Fruit fly (Drosophila melanogaster) whole organism, embryonic: ENCODE data around the gene CG1824.
A peak's percentile ranks its signal among the peaks of the same experiment; 100 is the strongest.

ENCODE experiments used
- Aef1 ChIP-seq: fragments of 200-800 bp; sonication (Bioruptor generic); IDR thresholded peaks from 3 replicates; pipeline ENCODE4 v1.3.6; 2022; ENCODE audit warnings: missing biosample characterization, missing genetic modification characterization
- Antp ChIP-seq: fragments of 200-800 bp; sonication (Bioruptor generic); optimal IDR thresholded peaks from 3 replicates; lab custom pipeline; 2016; ENCODE audit warnings: missing biosample characterization, missing genetic modification characterization
- Atf6 ChIP-seq: fragments of 200-800 bp; sonication (Bioruptor generic); IDR thresholded peaks from 2 replicates; pipeline ENCODE4 v1.3.6; 2022; ENCODE audit warnings: missing biosample characterization, missing genetic modification characterization
- Blimp-1 ChIP-seq: fragments of 200-800 bp; sonication (Bioruptor generic); optimal IDR thresholded peaks from 3 replicates; lab custom pipeline; 2018; ENCODE audit warnings: missing biosample characterization, missing genetic modification characterization, mild to moderate bottlenecking, moderate library complexity, missing genetic modification reagents
- CG10959 ChIP-seq: fragments of 200-800 bp; sonication (Bioruptor generic); IDR thresholded peaks from 2 replicates; pipeline ENCODE4 v1.3.6; 2022; ENCODE audit warnings: missing biosample characterization, missing genetic modification characterization
- CG11247 ChIP-seq: fragments of 200-800 bp; sonication (Bioruptor generic); IDR thresholded peaks from 2 replicates; pipeline ENCODE4 v1.3.6; 2022; ENCODE audit warnings: missing biosample characterization, missing genetic modification characterization
- CG11398 ChIP-seq: fragments of 200-800 bp; sonication (Bioruptor generic); optimal IDR thresholded peaks from 2 replicates; lab custom pipeline; 2016; ENCODE audit warnings: missing biosample characterization, missing genetic modification characterization
- CG12155 ChIP-seq: fragments of 200-800 bp; sonication (Bioruptor generic); optimal IDR thresholded peaks from 3 replicates; lab custom pipeline; 2016; ENCODE audit warnings: missing biosample characterization, missing genetic modification characterization
- CG14014 ChIP-seq: fragments of 200-800 bp; sonication (Bioruptor generic); IDR thresholded peaks from 2 replicates; pipeline ENCODE4 v1.3.6; 2022; ENCODE audit warnings: missing biosample characterization, missing genetic modification characterization
- CG17186 ChIP-seq: fragments of 200-800 bp; sonication (Bioruptor generic); optimal IDR thresholded peaks from 3 replicates; lab custom pipeline; 2017; ENCODE audit warnings: missing biosample characterization, missing genetic modification reagents, missing genetic modification characterization
- CG17568 ChIP-seq: fragments of 200-800 bp; sonication (Bioruptor generic); optimal IDR thresholded peaks from 2 replicates; lab custom pipeline; 2018; ENCODE audit warnings: missing biosample characterization, mild to moderate bottlenecking, missing genetic modification characterization, moderate library complexity
- CG18011 ChIP-seq: fragments of 200-800 bp; sonication (Bioruptor generic); optimal IDR thresholded peaks from 2 replicates; lab custom pipeline; 2017; ENCODE audit warnings: missing biosample characterization, missing genetic modification characterization, mild to moderate bottlenecking, moderate library complexity, missing genotype
- CG18599 ChIP-seq: fragments of 200-800 bp; sonication (Bioruptor generic); optimal IDR thresholded peaks from 3 replicates; lab custom pipeline; 2017; ENCODE audit warnings: missing biosample characterization, missing genetic modification characterization, mild to moderate bottlenecking, moderate library complexity, missing genetic modification reagents
- CG18619 ChIP-seq: fragments of 200-800 bp; sonication (Bioruptor generic); optimal IDR thresholded peaks from 3 replicates; lab custom pipeline; 2017; ENCODE audit warnings: missing biosample characterization, mild to moderate bottlenecking, missing genetic modification characterization
- CG2889 ChIP-seq: fragments of 200-800 bp; sonication (Bioruptor generic); IDR thresholded peaks from 3 replicates; pipeline ENCODE4 v1.3.6; 2022; ENCODE audit warnings: missing biosample characterization, missing genetic modification characterization
- CG3163 ChIP-seq: fragments of 200-800 bp; sonication (Bioruptor generic); optimal IDR thresholded peaks from 3 replicates; lab custom pipeline; 2016; ENCODE audit warnings: missing biosample characterization, missing genetic modification characterization
- CG32767 ChIP-seq: fragments of 200-800 bp; sonication (Bioruptor generic); IDR thresholded peaks from 2 replicates; pipeline ENCODE4 v1.3.6; 2022; ENCODE audit warnings: missing biosample characterization, missing genetic modification characterization
- CG33557 ChIP-seq: fragments of 200-800 bp; sonication (Bioruptor generic); optimal IDR thresholded peaks from 2 replicates; lab custom pipeline; 2019; ENCODE audit warnings: missing biosample characterization, mild to moderate bottlenecking, missing genetic modification characterization, moderate library complexity
- CG34224 ChIP-seq: fragments of 200-800 bp; sonication (Bioruptor generic); IDR thresholded peaks from 3 replicates; pipeline ENCODE4 v1.3.6; 2022; ENCODE audit warnings: missing biosample characterization, missing genetic modification characterization; ENCODE audit not compliant: partially characterized antibody
- CG43689 ChIP-seq: fragments of 200-800 bp; sonication (Bioruptor generic); IDR thresholded peaks from 2 replicates; pipeline ENCODE4 v1.3.6; 2022; ENCODE audit warnings: missing biosample characterization, missing genetic modification characterization
- CG5953 ChIP-seq: fragments of 200-800 bp; sonication (Bioruptor generic); IDR thresholded peaks from 2 replicates; pipeline ENCODE4 v1.3.6; 2022; ENCODE audit warnings: missing biosample characterization, missing genetic modification characterization
- CG7987 ChIP-seq: fragments of 200-800 bp; sonication (Bioruptor generic); optimal IDR thresholded peaks from 2 replicates; lab custom pipeline; 2018; ENCODE audit warnings: missing biosample characterization, mild to moderate bottlenecking, missing genetic modification characterization, moderate library complexity
- CG8089 ChIP-seq: fragments of 200-800 bp; sonication (Bioruptor generic); optimal IDR thresholded peaks from 3 replicates; lab custom pipeline; 2016; ENCODE audit warnings: missing biosample characterization, missing genetic modification characterization
- CG8281 ChIP-seq: fragments of 200-800 bp; sonication (Bioruptor generic); optimal IDR thresholded peaks from 2 replicates; lab custom pipeline; 2018; ENCODE audit warnings: missing biosample characterization, mild to moderate bottlenecking, missing genetic modification characterization, moderate library complexity
- CG9797 ChIP-seq: fragments of 200-800 bp; sonication (Bioruptor generic); optimal IDR thresholded peaks from 3 replicates; lab custom pipeline; 2018; ENCODE audit warnings: missing biosample characterization, mild to moderate bottlenecking, missing genetic modification characterization
- CG9817 ChIP-seq: fragments of 200-800 bp; sonication (Bioruptor generic); optimal IDR thresholded peaks from 2 replicates; lab custom pipeline; 2018; ENCODE audit warnings: missing biosample characterization, mild to moderate bottlenecking, missing genetic modification characterization, moderate library complexity
- Dbx ChIP-seq: fragments of 200-800 bp; sonication (Bioruptor generic); IDR thresholded peaks from 3 replicates; pipeline ENCODE4 v1.3.6; 2022; ENCODE audit warnings: missing biosample characterization, missing genetic modification characterization
- Hey ChIP-seq: fragments of 200-800 bp; sonication (Bioruptor generic); optimal IDR thresholded peaks from 3 replicates; lab custom pipeline; 2018; ENCODE audit warnings: missing biosample characterization, mild to moderate bottlenecking, missing genetic modification characterization
- HmgD ChIP-seq: fragments of 200-800 bp; sonication (Bioruptor generic); optimal IDR thresholded peaks from 3 replicates; lab custom pipeline; 2016; ENCODE audit warnings: missing biosample characterization, missing genetic modification characterization
- Hr78 ChIP-seq, 2 experiments: fragments of 200-800 bp in 1 of 2; fragments of >200 bp in 1 of 2; sonication (Bioruptor generic) in 1 of 2; optimal IDR thresholded peaks; 2 replicates each; lab custom pipeline; 2017 to 2019; ENCODE audit warnings: missing biosample characterization in 2 of 2, missing genetic modification characterization in 2 of 2, mild to moderate bottlenecking in 1 of 2, moderate library complexity in 1 of 2
- MTF-1 ChIP-seq: fragments of 200-800 bp; sonication (Bioruptor generic); optimal IDR thresholded peaks from 2 replicates; lab custom pipeline; 2018; ENCODE audit warnings: missing biosample characterization, mild to moderate bottlenecking, missing genetic modification characterization, borderline replicate concordance
- Rx ChIP-seq: fragments of 200-800 bp; sonication (Bioruptor generic); IDR thresholded peaks from 2 replicates; pipeline ENCODE4 v1.3.6; 2022; ENCODE audit warnings: missing biosample characterization, missing genetic modification characterization
- Sox102F ChIP-seq: fragments of 200-800 bp; sonication (Bioruptor generic); optimal IDR thresholded peaks from 2 replicates; lab custom pipeline; 2018; ENCODE audit warnings: missing biosample characterization, mild to moderate bottlenecking, missing genetic modification characterization, moderate library complexity
- Ssrp ChIP-seq: fragments of 200-800 bp; sonication (Bioruptor generic); optimal IDR thresholded peaks from 2 replicates; lab custom pipeline; 2018; ENCODE audit warnings: missing biosample characterization, mild to moderate bottlenecking, missing genetic modification characterization, moderate library complexity
- TFAM ChIP-seq: fragments of 200-800 bp; sonication (Bioruptor generic); optimal IDR thresholded peaks from 2 replicates; lab custom pipeline; 2017; ENCODE audit warnings: missing biosample characterization, missing genetic modification characterization, inconsistent platforms
- ap ChIP-seq: fragments of 200-800 bp; sonication (Bioruptor generic); IDR thresholded peaks from 2 replicates; pipeline ENCODE4 v1.3.6; 2022; ENCODE audit warnings: missing biosample characterization, missing genetic modification characterization
- btn ChIP-seq: fragments of 200-800 bp; sonication (Bioruptor generic); optimal IDR thresholded peaks from 2 replicates; lab custom pipeline; 2016; ENCODE audit warnings: missing biosample characterization, missing genetic modification characterization
- dan ChIP-seq: fragments of 200-800 bp; sonication (Bioruptor generic); IDR thresholded peaks from 2 replicates; pipeline ENCODE4 v1.3.6; 2022; ENCODE audit warnings: missing biosample characterization, missing genetic modification characterization
- dati ChIP-seq: fragments of 200-800 bp; sonication (Bioruptor generic); IDR thresholded peaks from 2 replicates; pipeline ENCODE4 v1.3.6; 2022; ENCODE audit warnings: missing biosample characterization, missing genetic modification characterization
- grn ChIP-seq: fragments of 200-800 bp; sonication (Bioruptor generic); optimal IDR thresholded peaks from 3 replicates; lab custom pipeline; 2017; ENCODE audit warnings: missing biosample characterization, missing genetic modification characterization
- kni ChIP-seq: fragments of 200-800 bp; sonication (Bioruptor generic); optimal IDR thresholded peaks from 3 replicates; lab custom pipeline; 2017; ENCODE audit warnings: mild to moderate bottlenecking, missing biosample characterization, missing genetic modification reagents, missing genetic modification characterization
- lilli ChIP-seq: fragments of 200-800 bp; sonication (Bioruptor generic); optimal IDR thresholded peaks from 3 replicates; lab custom pipeline; 2016; ENCODE audit warnings: missing biosample characterization, missing genetic modification characterization
- lola ChIP-seq, 3 experiments: fragments of >200 bp in 2 of 3; fragments of 200-800 bp in 1 of 3; sonication (Bioruptor generic) in 1 of 3; optimal IDR thresholded peaks; 2 replicates each; lab custom pipeline; 2017 to 2019; ENCODE audit warnings: missing biosample characterization in 3 of 3, missing genetic modification characterization in 3 of 3, mild to moderate bottlenecking in 1 of 3, moderate library complexity in 1 of 3
- pan ChIP-seq, 4 experiments: fragments of >200 bp in 3 of 4; fragments of 200-800 bp in 1 of 4; sonication (Bioruptor generic) in 1 of 4; optimal IDR thresholded peaks in 3 of 4; IDR thresholded peaks in 1 of 4; 2 replicates each; pipeline versions ENCODE4 v1.3.6 to Lab custom; 2017 to 2022; ENCODE audit warnings: missing biosample characterization in 2 of 4, missing genetic modification characterization in 2 of 4, mixed read lengths in 1 of 4
- run ChIP-seq: fragments of 200-800 bp; sonication (Bioruptor generic); optimal IDR thresholded peaks from 3 replicates; lab custom pipeline; 2018; ENCODE audit warnings: missing biosample characterization, mild to moderate bottlenecking, missing genetic modification characterization
- sima ChIP-seq: fragments of 200-800 bp; sonication (Bioruptor generic); optimal IDR thresholded peaks from 2 replicates; lab custom pipeline; 2016; ENCODE audit warnings: missing biosample characterization, missing genetic modification characterization
- sob ChIP-seq: fragments of 200-800 bp; sonication (Bioruptor generic); IDR thresholded peaks from 2 replicates; pipeline ENCODE4 v1.3.6; 2022; ENCODE audit warnings: missing biosample characterization, missing genetic modification characterization
- sqz ChIP-seq: fragments of 200-800 bp; sonication (Bioruptor generic); optimal IDR thresholded peaks from 3 replicates; lab custom pipeline; 2018; ENCODE audit warnings: missing biosample characterization, mild to moderate bottlenecking, missing genetic modification characterization
- tll ChIP-seq, 2 experiments: fragments of 200-800 bp in 1 of 2; fragments of >200 bp in 1 of 2; sonication (Bioruptor generic) in 1 of 2; optimal IDR thresholded peaks; 2 replicates each; lab custom pipeline; 2017 to 2019; ENCODE audit warnings: missing biosample characterization in 2 of 2, missing genetic modification characterization in 2 of 2, mild to moderate bottlenecking in 1 of 2, moderate library complexity in 1 of 2

Gene CG1824

DNA sequence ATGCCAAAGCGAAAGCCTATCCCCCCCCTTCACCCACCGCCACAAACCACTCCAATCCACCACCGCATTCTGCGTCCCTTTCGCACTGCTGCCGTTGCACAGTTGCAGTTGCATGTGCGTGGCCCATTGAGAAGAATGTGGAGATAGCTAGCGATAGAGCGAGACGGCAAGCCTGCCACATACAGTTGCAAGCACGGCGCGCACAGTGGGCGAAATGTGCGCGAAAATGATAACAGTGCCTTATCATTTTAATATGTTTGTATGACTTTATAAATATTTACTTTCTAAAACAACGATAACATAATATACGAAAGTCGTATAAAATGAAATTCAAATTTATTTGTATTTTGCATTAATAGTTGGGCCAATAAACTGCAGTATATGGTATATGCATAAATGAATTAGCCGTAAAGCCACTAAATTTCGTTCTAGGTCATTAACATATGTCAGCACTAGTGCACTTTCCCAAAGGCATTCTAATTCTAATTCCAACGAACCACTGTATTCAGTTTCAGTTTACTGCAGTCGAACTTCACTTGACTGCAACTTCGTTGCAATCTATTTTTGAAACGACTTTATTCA is 19.5 kb downstream of the CG1824 start (continued):
- no peak for TF ChIP-seq sima (GFP tag; lab: Kevin White, UChicago)
- peak; percentile 49 for TF ChIP-seq CG17186 (GFP tag; lab: Kevin White, UChicago)
- TF ChIP-seq CG18599 (GFP tag; lab: Kevin White, UChicago): no peak
- no peak for TF ChIP-seq CG7987 (GFP tag; lab: Kevin White, UChicago)
- TF ChIP-seq CG32767 (GFP tag; lab: Robert Waterston, UW): peak; percentile 46; the same call in 1 of the 2 replicates
- TF ChIP-seq TFAM (GFP tag; lab: Kevin White, UChicago): peak; percentile 3
- no peak for TF ChIP-seq CG5953 (GFP tag; lab: Robert Waterston, UW)
- no peak for TF ChIP-seq CG14014 (GFP tag; lab: Robert Waterston, UW)
- peak in 1 of 3 experiments; percentile 89 for TF ChIP-seq lola (GFP tag; optimal IDR thresholded peaks at IDR 0.05; lab: Kevin White, UChicago)
- peak; percentile 7 for TF ChIP-seq CG8281 (tag; lab: Kevin White, UChicago)
- no peak for TF ChIP-seq kni (GFP tag; lab: Kevin White, UChicago)
- peak; percentile 44; the same call in 1 of the 2 replicates for TF ChIP-seq dan (GFP tag; lab: Robert Waterston, UW)
- TF ChIP-seq Dbx: no peak
- TF ChIP-seq Atf6: no peak
- no peak for TF ChIP-seq sob (GFP tag; lab: Robert Waterston, UW)
- TF ChIP-seq CG33557 (GFP tag; lab: Kevin White, UChicago): peak; percentile 83
- TF ChIP-seq CG9817 (tag; lab: Kevin White, UChicago): peak; percentile 7
- TF ChIP-seq Hr78 (GFP tag; optimal IDR thresholded peaks at IDR 0.05; lab: Kevin White, UChicago): no peak
- no peak; the same call in none of the 2 replicates for TF ChIP-seq CG10959
- TF ChIP-seq sqz (GFP tag; lab: Kevin White, UChicago): peak; percentile 32
- no peak for TF ChIP-seq dati (GFP tag; lab: Robert Waterston, UW)
- TF ChIP-seq Ssrp (tag; lab: Kevin White, UChicago): peak; percentile 85
- no peak for TF ChIP-seq run (tag; lab: Kevin White, UChicago)
- TF ChIP-seq HmgD: no peak
- no peak for TF ChIP-seq Antp (GFP tag; lab: Kevin White, UChicago)
- no peak for TF ChIP-seq CG34224
- no peak for TF ChIP-seq CG2889 (GFP tag; lab: Robert Waterston, UW)
- TF ChIP-seq CG18619: peak; percentile 52
- no peak for TF ChIP-seq grn
- TF ChIP-seq ap: no peak
- no peak for TF ChIP-seq CG18011 (GFP tag; lab: Kevin White, UChicago)
- no peak for TF ChIP-seq CG11247 (GFP tag; lab: Robert Waterston, UW)
- TF ChIP-seq Blimp-1: peak; percentile 81
- TF ChIP-seq CG9797 (GFP tag; lab: Kevin White, UChicago): no peak
- TF ChIP-seq CG11398: no peak
- peak; percentile 12 for TF ChIP-seq CG17568 (GFP tag; lab: Kevin White, UChicago)
- no peak for TF ChIP-seq MTF-1 (GFP tag; lab: Kevin White, UChicago)
- peak; percentile 5 for TF ChIP-seq CG8089 (GFP tag; lab: Kevin White, UChicago)
- no peak for TF ChIP-seq btn (GFP tag; lab: Kevin White, UChicago)
- no peak for TF ChIP-seq tll (GFP tag; optimal IDR thresholded peaks at IDR 0.05; lab: Kevin White, UChicago)
- TF ChIP-seq CG43689 (GFP tag; lab: Robert Waterston, UW): no peak
- no peak for TF ChIP-seq pan (optimal IDR thresholded peaks at IDR 0.05; lab: Kevin White, UChicago)
- TF ChIP-seq pan (GFP tag; optimal IDR thresholded peaks at IDR 0.05 in 1 of 2, IDR thresholded peaks at IDR 0.05 in 1 of 2): peak in 1 of 2 experiments; percentile 48
- TF ChIP-seq Sox102F: peak; percentile 71
- peak; percentile 30 for TF ChIP-seq lilli (GFP tag; lab: Kevin White, UChicago)
- TF ChIP-seq Rx: 0 out of 2 replicates have a peak, but pooled peaks have one; percentile 22
- no peak for TF ChIP-seq CG3163 (GFP tag; lab: Kevin White, UChicago)
- no peak for TF ChIP-seq Hey
- TF ChIP-seq CG12155 (GFP tag; lab: Kevin White, UChicago): no peak
- no peak for TF ChIP-seq Aef1 (GFP tag; lab: Robert Waterston, UW)
